Worm (Caenorhabditis elegans): ENCODE data around the gene sym-1.

Gene sym-1

ce11 chrX:14571277-14571676 lies 10.1 kb upstream of the sym-1 start:
- TF ChIP-seq pha-4 (tag; optimal IDR thresholded peaks at IDR 0.05) = no peak
- TF ChIP-seq Y53G8AR.9 (GFP tag; conservative IDR thresholded peaks at IDR 0.05) = no peak
- no peak for TF ChIP-seq F33H1.4 (GFP tag; IDR thresholded peaks at IDR 0.05)
- TF ChIP-seq ztf-25 (GFP tag; IDR thresholded peaks at IDR 0.05) = no peak
- TF ChIP-seq snpc-1.3 (tag; optimal IDR thresholded peaks at IDR 0.05; ENCODE audit: insufficient read depth) = no peak
- TF ChIP-seq F57C9.4 (tag; optimal IDR thresholded peaks at IDR 0.05) = no peak
- no peak for TF ChIP-seq C06A6.2 (GFP tag; conservative IDR thresholded peaks at IDR 0.05)
- no peak for TF ChIP-seq F22D6.2 (tag; optimal IDR thresholded peaks at IDR 0.05)
- no peak for TF ChIP-seq ets-4 (GFP tag; optimal IDR thresholded peaks at IDR 0.05)

- no peak for TF ChIP-seq attf-5 (GFP tag; optimal IDR thresholded peaks at IDR 0.05)
- no peak for TF ChIP-seq T26A5.8 (tag; optimal IDR thresholded peaks at IDR 0.05)
- TF ChIP-seq fkh-3 (tag; optimal IDR thresholded peaks at IDR 0.05) = no peak
- TF ChIP-seq cebp-1 (GFP tag; IDR thresholded peaks at IDR 0.05) = no peak
- TF ChIP-seq cebp-1 (tag; optimal IDR thresholded peaks at IDR 0.05) = no peak
- no peak for TF ChIP-seq tbx-9 (tag; optimal IDR thresholded peaks at IDR 0.05; ENCODE audit: borderline replicate concordance)
- no peak for TF ChIP-seq K11D2.4 (GFP tag; IDR thresholded peaks at IDR 0.05)
- no peak for TF ChIP-seq let-526 (GFP tag; IDR thresholded peaks at IDR 0.05)
- no peak for TF ChIP-seq bed-2 (GFP tag; IDR thresholded peaks at IDR 0.05)
- TF ChIP-seq K12H6.12 (tag; optimal IDR thresholded peaks at IDR 0.05) = no peak
- TF ChIP-seq F33H1.4 (GFP tag; IDR thresholded peaks at IDR 0.05) = no peak
- TF ChIP-seq egl-44 (GFP tag; IDR thresholded peaks at IDR 0.05) = no peak
- TF ChIP-seq dpff-1 (tag; optimal IDR thresholded peaks at IDR 0.05) = no peak
- no peak for TF ChIP-seq ztf-26 (tag; optimal IDR thresholded peaks at IDR 0.05)
- no peak for TF ChIP-seq F49E8.2 (tag; optimal IDR thresholded peaks at IDR 0.05; ENCODE audit: insufficient read depth)
- TF ChIP-seq B0261.1 (tag; optimal IDR thresholded peaks at IDR 0.05) = no peak
- TF ChIP-seq nhr-80 (tag; optimal IDR thresholded peaks at IDR 0.05) = no peak
- no peak for TF ChIP-seq dpl-1 (GFP tag; optimal IDR thresholded peaks at IDR 0.05)
Measured at ce11 chrX:14572419-14572818, 9.0 kb upstream of the sym-1 start, which contains the start of gene lron-1. lron-1 (plus strand) TSS chrX:14572719.

- TF ChIP-seq F55B11.4 (tag; optimal IDR thresholded peaks at IDR 0.05; ENCODE audit: borderline replicate concordance, insufficient read depth) (no peak), unc-62 (GFP tag; optimal IDR thresholded peaks at IDR 0.05) (peak; percentile 70)
Measured at ce11 chrX:14575920-14576319, 5.5 kb upstream of the sym-1 start.

ce11 chrX:14577579-14578127 lies 3.8 kb upstream of the sym-1 start, which contains the start of gene let-4:
let-4 (plus strand) TSS chrX:14577935.
- peak; percentile 80 for TF ChIP-seq zfh-2 (GFP tag; conservative IDR thresholded peaks at IDR 0.05)
- no peak for TF ChIP-seq K12H6.12 (tag; optimal IDR thresholded peaks at IDR 0.05)
- no peak for TF ChIP-seq sptf-2 (GFP tag; optimal IDR thresholded peaks at IDR 0.05)
- TF ChIP-seq egrh-3 (GFP tag; IDR thresholded peaks at IDR 0.05) = peak; percentile 55; the same call in 1 of the 2 replicates

ce11 chrX:14580853-14581252 lies 569 bp upstream of the sym-1 start:
- no peak for TF ChIP-seq nhr-120 (GFP tag; IDR thresholded peaks at IDR 0.05)
- TF ChIP-seq rec-8 (tag; optimal IDR thresholded peaks at IDR 0.05) = no peak
- no peak for TF ChIP-seq lir-1 (GFP tag; conservative IDR thresholded peaks at IDR 0.05)
- TF ChIP-seq ceh-58 (GFP tag; IDR thresholded peaks at IDR 0.05) = no peak
- TF ChIP-seq ztf-18 (tag; optimal IDR thresholded peaks at IDR 0.05) = no peak
- TF ChIP-seq pbrm-1 (GFP tag; IDR thresholded peaks at IDR 0.05) = no peak
- TF ChIP-seq xnd-1 (tag; optimal IDR thresholded peaks at IDR 0.05) = no peak
- no peak for TF ChIP-seq dox-1 (GFP tag; IDR thresholded peaks at IDR 0.05)
- TF ChIP-seq sptf-2 (GFP tag; optimal IDR thresholded peaks at IDR 0.05) = no peak

All from whole organism, young adult.